Fruit fly (Drosophila melanogaster): ENCODE measurements around the gene chb.

chb gene

DNA sequence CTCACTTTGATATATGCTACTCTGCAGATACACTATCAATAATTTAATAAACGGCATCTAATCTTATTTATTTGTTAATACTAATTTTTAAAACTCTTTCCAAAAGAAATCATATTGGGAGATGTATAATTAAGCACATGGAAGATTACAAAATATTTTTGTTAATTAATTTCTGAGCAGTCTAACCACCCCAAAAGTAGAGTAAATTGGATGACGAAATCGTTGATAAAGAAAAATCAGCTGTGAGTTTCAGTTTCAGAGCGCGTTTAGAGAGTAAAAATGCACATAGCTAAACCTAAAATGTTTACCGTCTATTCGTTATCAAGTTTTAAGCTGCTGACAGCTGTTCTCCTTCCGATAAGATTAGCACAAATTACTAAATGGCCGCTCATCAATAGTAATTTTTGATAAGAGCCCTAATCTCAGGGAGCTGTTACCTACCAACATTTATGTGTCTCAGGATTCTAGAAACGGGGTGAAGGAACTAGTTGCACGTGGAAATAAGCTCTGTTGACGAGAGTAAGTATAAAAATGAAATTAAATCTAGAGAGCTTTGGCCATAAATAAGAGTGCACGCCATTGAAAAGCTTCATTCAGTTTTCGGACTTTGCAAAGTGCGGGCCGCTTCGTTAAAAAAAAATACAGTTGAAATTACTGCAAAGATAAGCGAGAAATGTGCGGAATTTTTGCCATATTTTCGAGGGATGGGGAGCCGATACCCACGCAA is at the start of gene chb, which contains the start of gene AsnS:
TSS of gene chb (plus strand) at position 327 of the 727 bp plus-strand sequence.
TSS of gene AsnS (plus strand) at position 592 of the 727 bp plus-strand sequence.
- TF ChIP-seq CG3919 (GFP tag; optimal IDR thresholded peaks at IDR 0.05) (peak; percentile 61), CG9139 (GFP tag; optimal IDR thresholded peaks at IDR 0.05) (no peak), ss (GFP tag; optimal IDR thresholded peaks at IDR 0.05) (peak in 1 of 2 experiments; percentile 9), Hr38 (GFP tag; optimal IDR thresholded peaks at IDR 0.05) (no peak), Gug (GFP tag; IDR thresholded peaks at IDR 0.05) (peak; percentile 88), CG10631 (GFP tag; optimal IDR thresholded peaks at IDR 0.05) (peak; percentile 79), topi (GFP tag; optimal IDR thresholded peaks at IDR 0.05) (peak; percentile 83), CG7368 (GFP tag; optimal IDR thresholded peaks at IDR 0.05) (peak; percentile 57), CG6792 (GFP tag; optimal IDR thresholded peaks at IDR 0.05) (peak; percentile 79), CG11294 (GFP tag; IDR thresholded peaks at IDR 0.05) (peak; percentile 87), eg (GFP tag; IDR thresholded peaks at IDR 0.05) (peak; percentile 95), CG8119 (GFP tag; IDR thresholded peaks at IDR 0.05) (peak; percentile 88), spab (GFP tag; optimal IDR thresholded peaks at IDR 0.05) (peak; percentile 43), CG31627 (GFP tag; optimal IDR thresholded peaks at IDR 0.05) (peak; percentile 85), Sox102F (GFP tag; optimal IDR thresholded peaks at IDR 0.05) (peak; percentile 76), fd59A (GFP tag; optimal IDR thresholded peaks at IDR 0.05) (peak; percentile 22), OdsH (GFP tag; optimal IDR thresholded peaks at IDR 0.05) (peak; percentile 78), salr (GFP tag; optimal IDR thresholded peaks at IDR 0.05) (peak; percentile 27 to 69), achi (GFP tag; optimal IDR thresholded peaks at IDR 0.05) (peak; percentile 75), Smox (GFP tag; optimal IDR thresholded peaks at IDR 0.05) (peak; percentile 83), Blimp-1 (GFP tag; optimal IDR thresholded peaks at IDR 0.05) (peak; percentile 59), CG6854 (GFP tag; optimal IDR thresholded peaks at IDR 0.05) (peak; percentile 38), CG1621 (tag; optimal IDR thresholded peaks at IDR 0.05) (peak; percentile 64), Sox14 (GFP tag; optimal IDR thresholded peaks at IDR 0.05) (peak; percentile 77), CG6163 (GFP tag; IDR thresholded peaks at IDR 0.05) (peak; percentile 88), Hr39 (GFP tag; optimal IDR thresholded peaks at IDR 0.05) (peak; percentile 79), CG11902 (GFP tag; optimal IDR thresholded peaks at IDR 0.05) (peak; percentile 38), Hr4 (GFP tag; optimal IDR thresholded peaks at IDR 0.05) (peak; percentile 83), Eip93F (GFP tag; optimal IDR thresholded peaks at IDR 0.05) (no peak), Ets96B (tag; optimal IDR thresholded peaks at IDR 0.05) (peak; percentile 89), Lpt (GFP tag; optimal IDR thresholded peaks at IDR 0.05) (peak; percentile 62), esn (GFP tag; optimal IDR thresholded peaks at IDR 0.05) (peak; percentile 90), CG34406 (GFP tag; optimal IDR thresholded peaks at IDR 0.05) (peak; percentile 82), vri (GFP tag; optimal IDR thresholded peaks at IDR 0.05) (peak; percentile 88), svp (GFP tag) (peak; percentile 93), cyc (GFP tag; optimal IDR thresholded peaks at IDR 0.05) (peak; percentile 78), net (GFP tag; optimal IDR thresholded peaks at IDR 0.05) (peak; percentile 70), CG10669 (GFP tag; optimal IDR thresholded peaks at IDR 0.05) (peak; percentile 71), CG6808 (GFP tag; optimal IDR thresholded peaks at IDR 0.05) (no peak), CG15336 (GFP tag; IDR thresholded peaks at IDR 0.05) (peak; percentile 91), Met (GFP tag; optimal IDR thresholded peaks at IDR 0.05) (peak; percentile 86), Ets21C (GFP tag; optimal IDR thresholded peaks at IDR 0.05) (peak; percentile 76), CG16779 (tag; optimal IDR thresholded peaks at IDR 0.05) (peak; percentile 36), dsx (GFP tag; optimal IDR thresholded peaks at IDR 0.05; ENCODE audit: poor library complexity, severe bottlenecking) (peak; percentile 69), CG32006 (GFP tag; optimal IDR thresholded peaks at IDR 0.05) (peak; percentile 80), Eip78C (GFP tag) (peak; percentile 95), CG4318 (GFP tag; optimal IDR thresholded peaks at IDR 0.05) (no peak), fkh (GFP tag; optimal IDR thresholded peaks at IDR 0.05) (peak; percentile 1), dac (GFP tag; optimal IDR thresholded peaks at IDR 0.05) (peak; percentile 39), CG3032 (tag; optimal IDR thresholded peaks at IDR 0.05) (peak; percentile 79), CG8319 (GFP tag; optimal IDR thresholded peaks at IDR 0.05) (peak; percentile 29)

All from whole organism, prepupa.